Worm (Caenorhabditis elegans) whole organism, dauer: ENCODE measurements around the gene T01C3.3.

ENCODE experiments used
- unc-62 ChIP-seq: sonication (generic microtip); optimal IDR thresholded peaks from 2 replicates; lab custom pipeline; 2017; ENCODE audit warnings: missing biosample characterization, missing genetic modification reagents, missing genetic modification characterization

Gene T01C3.3

DNA sequence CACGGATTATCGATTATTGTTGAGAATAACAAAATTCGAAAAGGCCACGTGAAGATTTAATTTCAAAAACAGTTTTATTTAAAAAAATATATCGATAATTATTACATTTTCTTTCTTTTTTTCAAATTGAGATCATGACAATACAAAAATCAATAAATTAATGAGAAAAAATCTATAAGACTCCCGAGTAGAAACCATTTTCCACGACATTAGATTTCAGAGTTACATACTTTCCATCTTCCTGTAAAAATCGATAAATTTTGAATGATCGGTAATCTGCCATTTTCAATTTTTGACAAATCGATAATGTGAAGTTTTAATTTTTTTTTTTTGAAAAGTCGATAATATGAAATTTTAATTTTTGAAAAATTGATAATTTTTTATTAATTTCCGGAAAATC, 46.8 kb downstream of the T01C3.3 start, which contains the start of gene C30G7.3:
Gene C30G7.3, minus strand, starts transcription at position 8 of the 400 bp plus-strand sequence.
- TF ChIP-seq unc-62, result no peak

DNA sequence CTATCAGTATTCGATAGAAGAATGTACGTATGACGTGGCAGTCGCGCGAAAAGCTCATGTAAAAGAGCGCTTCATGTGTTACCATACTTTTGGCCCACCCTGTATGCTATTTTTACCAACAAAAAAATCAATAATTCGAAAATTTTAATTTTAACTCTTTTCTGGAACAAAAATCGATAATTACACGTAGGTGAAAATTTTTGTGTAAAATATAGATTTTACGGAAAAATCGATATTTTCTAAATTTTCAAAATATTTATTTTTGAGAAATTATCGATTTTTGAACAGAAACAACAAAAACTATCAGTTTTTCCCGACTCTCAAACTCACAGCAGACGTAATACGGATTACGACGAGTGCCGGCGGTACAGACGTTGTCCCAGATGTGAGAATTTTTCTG, 47.4 kb downstream of the T01C3.3 start:
- TF ChIP-seq unc-62, result no peak

DNA sequence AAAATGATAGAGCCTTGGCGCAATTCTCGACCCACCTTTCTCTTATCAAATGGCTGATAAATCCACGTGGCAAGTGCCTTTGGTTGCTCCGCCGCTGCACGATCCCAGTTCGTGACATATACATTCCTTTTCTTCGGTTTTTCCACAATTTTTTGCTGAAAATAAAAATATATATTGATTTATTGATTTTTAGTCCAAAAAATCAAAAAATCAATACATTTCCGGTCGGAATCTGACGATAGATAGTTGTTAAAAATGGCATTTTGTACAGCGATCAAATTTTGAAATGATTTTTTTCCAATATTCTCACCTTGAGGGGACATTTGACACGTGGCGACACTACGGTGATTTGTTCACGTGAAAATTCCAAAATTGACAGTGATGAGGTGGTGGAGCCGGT, 48.7 kb downstream of the T01C3.3 start:
- TF ChIP-seq unc-62, result no peak

DNA sequence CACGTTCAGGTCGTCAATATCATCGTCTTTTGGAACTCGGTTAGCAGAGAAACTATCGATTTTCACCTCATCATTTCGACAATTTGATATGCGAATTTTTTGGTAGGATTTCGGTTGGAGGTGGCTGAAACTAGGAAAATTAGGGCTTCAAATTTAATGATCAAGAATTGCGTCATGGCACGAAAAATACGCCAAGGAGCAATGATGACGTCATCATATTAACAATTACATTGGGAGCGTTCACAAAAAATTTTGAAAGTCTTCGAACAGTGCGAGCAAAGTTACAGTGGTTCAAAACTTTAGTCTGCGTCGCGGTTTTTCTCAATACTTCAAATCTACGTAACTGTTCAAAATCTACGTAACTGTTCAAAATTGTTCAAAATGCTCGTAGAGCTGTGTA, 49.6 kb downstream of the T01C3.3 start:
- TF ChIP-seq unc-62, result no peak
